Fruit fly (Drosophila melanogaster) whole organism, prepupa: ENCODE measurements around the gene Spn28Db.
A peak's percentile ranks its signal among the peaks of the same experiment; 100 is the strongest.

Experiments
- Blimp-1 ChIP-seq: fragments of 200-800 bp; sonication (Bioruptor generic); optimal IDR thresholded peaks from 3 replicates; lab custom pipeline; 2017; ENCODE audit warnings: missing biosample characterization, missing genetic modification characterization, mild to moderate bottlenecking, moderate library complexity, missing genetic modification reagents
- CG10631 ChIP-seq: fragments of 200-800 bp; sonication (Bioruptor generic); optimal IDR thresholded peaks from 2 replicates; lab custom pipeline; 2016; ENCODE audit warnings: missing biosample characterization, missing genetic modification characterization
- CG10669 ChIP-seq: fragments of 200-800 bp; sonication (Bioruptor generic); optimal IDR thresholded peaks from 3 replicates; lab custom pipeline; 2018; ENCODE audit warnings: missing biosample characterization, mild to moderate bottlenecking, missing genetic modification characterization, moderate library complexity
- CG11294 ChIP-seq: fragments of 200-800 bp; sonication (Bioruptor generic); IDR thresholded peaks from 2 replicates; pipeline ENCODE4 v1.3.6; 2022; ENCODE audit warnings: missing biosample characterization, missing genetic modification characterization
- CG11902 ChIP-seq: fragments of 200-800 bp; sonication (Bioruptor generic); optimal IDR thresholded peaks from 3 replicates; lab custom pipeline; 2016; ENCODE audit warnings: missing biosample characterization, missing genetic modification characterization
- CG15336 ChIP-seq: fragments of 200-800 bp; sonication (Bioruptor generic); IDR thresholded peaks from 2 replicates; pipeline ENCODE4 v1.3.6; 2022; ENCODE audit warnings: missing biosample characterization, missing genetic modification characterization
- CG1621 ChIP-seq: fragments of 200-800 bp; sonication (Bioruptor generic); optimal IDR thresholded peaks from 3 replicates; lab custom pipeline; 2018; ENCODE audit warnings: missing biosample characterization, mild to moderate bottlenecking, missing genetic modification characterization
- CG16779 ChIP-seq: fragments of 200-800 bp; sonication (Bioruptor generic); optimal IDR thresholded peaks from 3 replicates; lab custom pipeline; 2017; ENCODE audit warnings: missing biosample characterization, mild to moderate bottlenecking, missing genetic modification characterization
- CG3032 ChIP-seq: fragments of 200-800 bp; optimal IDR thresholded peaks from 2 replicates; lab custom pipeline; 2019; ENCODE audit warnings: missing biosample characterization, mild to moderate bottlenecking, missing genetic modification characterization, moderate library complexity
- CG31627 ChIP-seq: fragments of 200-800 bp; sonication (Bioruptor generic); optimal IDR thresholded peaks from 3 replicates; lab custom pipeline; 2016; ENCODE audit warnings: missing biosample characterization, missing genetic modification characterization
- CG32006 ChIP-seq: fragments of 200-800 bp; sonication (Bioruptor generic); optimal IDR thresholded peaks from 3 replicates; lab custom pipeline; 2017; ENCODE audit warnings: missing biosample characterization, mild to moderate bottlenecking, missing genetic modification characterization
- CG34406 ChIP-seq: fragments of 200-800 bp; sonication (Bioruptor generic); optimal IDR thresholded peaks from 3 replicates; lab custom pipeline; 2016; ENCODE audit warnings: missing biosample characterization, missing genetic modification characterization
- CG4318 ChIP-seq: fragments of 200-800 bp; sonication (Bioruptor generic); optimal IDR thresholded peaks from 3 replicates; lab custom pipeline; 2017; ENCODE audit warnings: missing biosample characterization, mild to moderate bottlenecking, missing genetic modification characterization
- CG6163 ChIP-seq: fragments of 200-800 bp; sonication (Bioruptor generic); IDR thresholded peaks from 3 replicates; pipeline ENCODE4 v1.3.6; 2022; ENCODE audit warnings: missing biosample characterization, missing genetic modification characterization
- CG6792 ChIP-seq: fragments of 200-800 bp; sonication (Bioruptor generic); optimal IDR thresholded peaks from 3 replicates; lab custom pipeline; 2016; ENCODE audit warnings: missing biosample characterization, missing genetic modification characterization
- CG6854 ChIP-seq: fragments of 200-800 bp; sonication (Bioruptor generic); optimal IDR thresholded peaks from 2 replicates; lab custom pipeline; 2017; ENCODE audit warnings: missing biosample characterization, mild to moderate bottlenecking, missing genetic modification characterization
- CG7368 ChIP-seq: fragments of 200-800 bp; sonication (Bioruptor generic); optimal IDR thresholded peaks from 3 replicates; lab custom pipeline; 2016; ENCODE audit warnings: missing biosample characterization, missing genetic modification characterization
- CG8119 ChIP-seq: fragments of 200-800 bp; sonication (Bioruptor generic); IDR thresholded peaks from 3 replicates; pipeline ENCODE4 v1.3.6; 2022; ENCODE audit warnings: missing biosample characterization, missing genetic modification characterization
- CG8319 ChIP-seq: fragments of 200-800 bp; sonication (Bioruptor generic); optimal IDR thresholded peaks from 3 replicates; lab custom pipeline; 2016; ENCODE audit warnings: missing biosample characterization, missing genetic modification characterization
- CG9139 ChIP-seq: fragments of 200-800 bp; sonication (Bioruptor generic); optimal IDR thresholded peaks from 3 replicates; lab custom pipeline; 2017; ENCODE audit warnings: missing biosample characterization, mild to moderate bottlenecking, missing genetic modification characterization
- Eip75B ChIP-seq: fragments of 200-800 bp; sonication (Bioruptor generic); optimal IDR thresholded peaks from 3 replicates; lab custom pipeline; 2016; ENCODE audit warnings: missing biosample characterization, missing genetic modification characterization
- Eip78C ChIP-seq: fragments of 200-800 bp; sonication (Bioruptor generic); peaks from one replicate; lab custom pipeline; 2016; ENCODE audit warnings: missing biosample characterization, missing genetic modification characterization
- Ets21C ChIP-seq: fragments of 200-800 bp; sonication (Bioruptor generic); optimal IDR thresholded peaks from 3 replicates; lab custom pipeline; 2016; ENCODE audit warnings: missing biosample characterization, missing genetic modification characterization
- Ets96B ChIP-seq: fragments of 200-800 bp; optimal IDR thresholded peaks from 2 replicates; lab custom pipeline; 2019; ENCODE audit warnings: missing biosample characterization, mild to moderate bottlenecking, missing genetic modification characterization, moderate library complexity
- Gug ChIP-seq: fragments of 200-800 bp; sonication (Bioruptor generic); IDR thresholded peaks from 2 replicates; pipeline ENCODE4 v1.3.6; 2022; ENCODE audit warnings: missing biosample characterization, missing genetic modification characterization
- Hr38 ChIP-seq: sonication (Bioruptor generic); optimal IDR thresholded peaks from 2 replicates; lab custom pipeline; 2016; ENCODE audit warnings: missing biosample characterization, missing genetic modification characterization
- Hr39 ChIP-seq: fragments of 200-800 bp; sonication (Bioruptor generic); optimal IDR thresholded peaks from 2 replicates; lab custom pipeline; 2016; ENCODE audit warnings: missing biosample characterization, missing genetic modification characterization
- Hr4 ChIP-seq: fragments of 200-800 bp; sonication (Bioruptor generic); optimal IDR thresholded peaks from 3 replicates; lab custom pipeline; 2016; ENCODE audit warnings: missing biosample characterization, missing genetic modification characterization
- Lpt ChIP-seq: fragments of 200-800 bp; sonication (Bioruptor generic); optimal IDR thresholded peaks from 3 replicates; lab custom pipeline; 2016; ENCODE audit warnings: missing biosample characterization, missing genetic modification characterization
- OdsH ChIP-seq: fragments of 200-800 bp; sonication (Bioruptor generic); optimal IDR thresholded peaks from 3 replicates; lab custom pipeline; 2016; ENCODE audit warnings: missing biosample characterization, missing genetic modification characterization
- Smox ChIP-seq: fragments of 200-800 bp; sonication (Bioruptor generic); optimal IDR thresholded peaks from 3 replicates; lab custom pipeline; 2016; ENCODE audit warnings: missing biosample characterization, missing genetic modification characterization
- Sox14 ChIP-seq: fragments of 200-800 bp; sonication (Bioruptor generic); optimal IDR thresholded peaks from 3 replicates; lab custom pipeline; 2016; ENCODE audit warnings: missing biosample characterization, missing genetic modification characterization
- achi ChIP-seq: fragments of 200-800 bp; sonication (Bioruptor generic); optimal IDR thresholded peaks from 3 replicates; lab custom pipeline; 2016; ENCODE audit warnings: missing biosample characterization, missing genetic modification characterization
- acj6 ChIP-seq: fragments of 200-800 bp; sonication (Bioruptor generic); optimal IDR thresholded peaks from 3 replicates; lab custom pipeline; 2016; ENCODE audit warnings: missing biosample characterization, missing genetic modification characterization
- dac ChIP-seq: fragments of 200-800 bp; sonication (Bioruptor generic); optimal IDR thresholded peaks from 2 replicates; lab custom pipeline; 2017; ENCODE audit warnings: missing biosample characterization, mild to moderate bottlenecking, missing genetic modification characterization
- dsx ChIP-seq: fragments of 200-800 bp; optimal IDR thresholded peaks from 3 replicates; lab custom pipeline; 2019; ENCODE audit warnings: missing biosample characterization, mild to moderate bottlenecking, missing genetic modification characterization, moderate library complexity; ENCODE audit not compliant: poor library complexity, severe bottlenecking
- eg ChIP-seq: fragments of 200-800 bp; sonication (Bioruptor generic); IDR thresholded peaks from 3 replicates; pipeline ENCODE4 v1.3.6; 2022; ENCODE audit warnings: missing biosample characterization, missing genetic modification characterization
- esn ChIP-seq: fragments of 200-800 bp; sonication (Bioruptor generic); optimal IDR thresholded peaks from 2 replicates; lab custom pipeline; 2016; ENCODE audit warnings: missing biosample characterization, mild to moderate bottlenecking, missing genetic modification characterization, moderate library complexity
- fd59A ChIP-seq: fragments of 200-800 bp; sonication (Bioruptor generic); optimal IDR thresholded peaks from 2 replicates; lab custom pipeline; 2017; ENCODE audit warnings: missing biosample characterization, mild to moderate bottlenecking, missing genetic modification characterization, missing genetic modification reagents
- fd85E ChIP-seq: fragments of 200-800 bp; sonication (Bioruptor generic); optimal IDR thresholded peaks from 3 replicates; lab custom pipeline; 2016; ENCODE audit warnings: missing biosample characterization, missing genetic modification characterization
- lz ChIP-seq: fragments of 200-800 bp; sonication (Bioruptor generic); optimal IDR thresholded peaks from 3 replicates; lab custom pipeline; 2016; ENCODE audit warnings: missing biosample characterization, missing genetic modification characterization
- net ChIP-seq: fragments of 200-800 bp; sonication (Bioruptor generic); optimal IDR thresholded peaks from 3 replicates; lab custom pipeline; 2016; ENCODE audit warnings: missing biosample characterization, missing genetic modification characterization
- pdm3 ChIP-seq: fragments of 200-800 bp; sonication (Bioruptor generic); optimal IDR thresholded peaks from 3 replicates; lab custom pipeline; 2016; ENCODE audit warnings: missing biosample characterization, missing genetic modification characterization
- salr ChIP-seq, 2 experiments: fragments of 200-800 bp; sonication (Bioruptor generic); optimal IDR thresholded peaks; 3 replicates each; lab custom pipeline; 2016 to 2018; ENCODE audit warnings: missing biosample characterization in 2 of 2, missing genetic modification characterization in 2 of 2, mild to moderate bottlenecking in 1 of 2
- svp ChIP-seq: fragments of 200-800 bp; sonication (Bioruptor generic); peaks from one replicate; lab custom pipeline; 2016; ENCODE audit warnings: missing biosample characterization, missing genetic modification characterization
- vri ChIP-seq: fragments of 200-800 bp; sonication (Bioruptor generic); optimal IDR thresholded peaks from 3 replicates; lab custom pipeline; 2016; ENCODE audit warnings: missing biosample characterization, mild to moderate bottlenecking, missing genetic modification characterization

The Spn28Db gene

dm6 chr2L:7922088-7922487, 31.6 kb upstream of the Spn28Db start:
- no peak for TF ChIP-seq Hr39 (GFP tag; lab: Kevin White, UChicago)
- no peak for TF ChIP-seq Lpt (GFP tag; lab: Kevin White, UChicago)
- no peak for TF ChIP-seq fd59A (GFP tag; lab: Kevin White, UChicago)
- no peak for TF ChIP-seq CG16779 (tag; lab: Kevin White, UChicago)
- TF ChIP-seq pdm3 (GFP tag; lab: Kevin White, UChicago), result no peak
- no peak for TF ChIP-seq svp (GFP tag; lab: Kevin White, UChicago)
- no peak for TF ChIP-seq Smox (GFP tag; lab: Kevin White, UChicago)
- no peak for TF ChIP-seq CG10631
- TF ChIP-seq CG9139 (GFP tag; lab: Kevin White, UChicago), result no peak
- no peak for TF ChIP-seq Ets96B (tag; lab: Kevin White, UChicago)

dm6 chr2L:7920590-7920989, 30.1 kb upstream of the Spn28Db start:
- TF ChIP-seq fd85E (no peak), CG9139 (GFP tag; lab: Kevin White, UChicago) (no peak), Eip75B (GFP tag; lab: Kevin White, UChicago) (peak; percentile 51), Eip78C (GFP tag; lab: Kevin White, UChicago) (peak; percentile 60), OdsH (peak; percentile 37), achi (peak; percentile 24), esn (GFP tag; lab: Kevin White, UChicago) (no peak), dsx (no peak), CG3032 (tag; lab: Kevin White, UChicago) (peak; percentile 6), CG10669 (GFP tag; lab: Kevin White, UChicago) (no peak), CG32006 (peak; percentile 56), CG6854 (GFP tag; lab: Kevin White, UChicago) (no peak), CG10631 (peak; percentile 41), CG15336 (GFP tag; lab: Robert Waterston, UW) (peak; percentile 37), CG16779 (tag; lab: Kevin White, UChicago) (peak; percentile 5), CG8319 (GFP tag; lab: Kevin White, UChicago) (no peak), CG8119 (0 out of 3 replicates have a peak, but pooled peaks have one; percentile 35), Sox14 (GFP tag; lab: Kevin White, UChicago) (peak; percentile 28), Ets96B (tag; lab: Kevin White, UChicago) (peak; percentile 13)

dm6 chr2L:7918770-7919169, 28.3 kb upstream of the Spn28Db start:
- TF ChIP-seq Eip75B (GFP tag; lab: Kevin White, UChicago) (no peak), CG6792 (GFP tag; lab: Kevin White, UChicago) (peak; percentile 3), CG11902 (GFP tag; lab: Kevin White, UChicago) (no peak), pdm3 (GFP tag; lab: Kevin White, UChicago) (peak; percentile 38), Blimp-1 (GFP tag; lab: Kevin White, UChicago) (no peak), Lpt (GFP tag; lab: Kevin White, UChicago) (peak; percentile 21), Ets96B (tag; lab: Kevin White, UChicago) (no peak), Hr38 (no peak), salr (GFP tag; optimal IDR thresholded peaks at IDR 0.05; lab: Kevin White, UChicago) (peak in 1 of 2 experiments; percentile 11), fd85E (no peak), CG4318 (GFP tag; lab: Kevin White, UChicago) (peak; percentile 48), esn (GFP tag; lab: Kevin White, UChicago) (peak; percentile 9), Gug (GFP tag; lab: Robert Waterston, UW) (peak; percentile 25; the same call in 1 of the 2 replicates), CG7368 (GFP tag; lab: Kevin White, UChicago) (no peak), Hr39 (GFP tag; lab: Kevin White, UChicago) (no peak), net (GFP tag; lab: Kevin White, UChicago) (peak; percentile 45), CG15336 (GFP tag; lab: Robert Waterston, UW) (peak; percentile 82), CG32006 (peak; percentile 68), eg (GFP tag; lab: Robert Waterston, UW) (peak; percentile 65; the same call in 2 of the 3 replicates), achi (peak; percentile 49), CG6163 (GFP tag; lab: Robert Waterston, UW) (0 out of 3 replicates have a peak, but pooled peaks have one; percentile 28), vri (GFP tag; lab: Kevin White, UChicago) (no peak), Eip78C (GFP tag; lab: Kevin White, UChicago) (peak; percentile 54), dac (GFP tag; lab: Kevin White, UChicago) (peak; percentile 32), Sox14 (GFP tag; lab: Kevin White, UChicago) (peak; percentile 25), lz (GFP tag; lab: Kevin White, UChicago) (peak; percentile 1), CG10669 (GFP tag; lab: Kevin White, UChicago) (no peak), CG1621 (no peak), OdsH (peak; percentile 39), Hr4 (GFP tag; lab: Kevin White, UChicago) (peak; percentile 70), Ets21C (GFP tag; lab: Kevin White, UChicago) (no peak), acj6 (GFP tag; lab: Kevin White, UChicago) (peak; percentile 31), CG34406 (GFP tag; lab: Kevin White, UChicago) (no peak), CG11294 (0 out of 2 replicates have a peak, but pooled peaks have one; percentile 33), CG8119 (peak; percentile 72), CG31627 (GFP tag; lab: Kevin White, UChicago) (peak; percentile 2)
